Worm (Caenorhabditis elegans) whole organism, early embryonic: ENCODE measurements around the gene twk-46.

Experiments used
- scrt-1 ChIP-seq: fragments of 200-800 bp; sonication (Bioruptor generic); IDR thresholded peaks from 2 replicates; pipeline ENCODE4 v1.3.6; 2022; ENCODE audit warnings: missing genetic modification characterization, missing compliant biosample characterization
- sea-1 ChIP-seq: fragments of 200-800 bp; sonication (Bioruptor generic); conservative IDR thresholded peaks from 2 replicates; pipeline ENCODE4 v1.3.6; 2022; ENCODE audit warnings: missing genetic modification characterization, missing compliant biosample characterization

- no peak for TF ChIP-seq sea-1 (GFP tag; lab: Robert Waterston, UW)
- TF ChIP-seq scrt-1 (GFP tag; lab: Robert Waterston, UW): no peak
Observed at ce11 chrV:19063326-19063725, 3.4 kb downstream of the twk-46 start.
